Worm (Caenorhabditis elegans) whole organism, late embryonic: Measurements from ENCODE around the gene dnpp-1.

ENCODE experiments used
- K09A11.1 ChIP-seq: sonication (generic microtip); optimal IDR thresholded peaks from 2 replicates; lab custom pipeline; 2017; ENCODE audit warnings: antibody characterized with exemption, mild to moderate bottlenecking, missing genetic modification characterization, missing compliant biosample characterization; ENCODE audit not compliant: insufficient read depth
- ahr-1 ChIP-seq: sonication (generic microtip); optimal IDR thresholded peaks from 2 replicates; lab custom pipeline; 2016; ENCODE audit warnings: missing genetic modification characterization, missing compliant biosample characterization
- ama-1 ChIP-seq: fragments of 150-350 bp; optimal IDR thresholded peaks from 2 replicates; lab custom pipeline; 2014
- ceh-14 ChIP-seq: sonication (generic microtip); optimal IDR thresholded peaks from 2 replicates; lab custom pipeline; 2016; ENCODE audit warnings: missing genotype, missing genetic modification characterization, missing compliant biosample characterization
- nfya-1 ChIP-seq: sonication (generic microtip); optimal IDR thresholded peaks from 2 replicates; lab custom pipeline; 2017; ENCODE audit warnings: missing genetic modification characterization, mild to moderate bottlenecking, missing compliant biosample characterization, antibody characterized with exemption, moderate library complexity
- nhr-11 ChIP-seq: fragments of 150-350 bp; optimal IDR thresholded peaks from 2 replicates; lab custom pipeline; 2014; ENCODE audit warnings: missing biosample characterization, missing genetic modification characterization
- unc-86 ChIP-seq: sonication (generic microtip); optimal IDR thresholded peaks from 2 replicates; lab custom pipeline; 2016; ENCODE audit warnings: missing genetic modification characterization, missing compliant biosample characterization

- TF ChIP-seq ceh-14 (no peak), nhr-11 (no peak), nfya-1 (no peak), K09A11.1 (tag; lab: Kevin White, UChicago) (no peak), ama-1 (lab: Kevin White, UChicago) (no peak), ahr-1 (tag; lab: Kevin White, UChicago) (no peak), unc-86 (tag; lab: Kevin White, UChicago) (no peak)
Observed at ce11 chrIII:5884007-5884406, 20.4 kb upstream of the dnpp-1 start, which contains the start of gene C28H8.5.
